Worm (Caenorhabditis elegans) whole organism, L1 larva: ENCODE measurements around the gene elf-1.
A peak's percentile ranks its signal among the peaks of the same experiment; 100 is the strongest.

Source experiments
- C16A3.4 ChIP-seq: fragments of 150-350 bp; optimal IDR thresholded peaks from 2 replicates; lab custom pipeline; 2014; ENCODE audit warnings: missing biosample characterization, missing genetic modification characterization
- C34B4.2 ChIP-seq: sonication (generic microtip); optimal IDR thresholded peaks from 2 replicates; lab custom pipeline; 2017; ENCODE audit warnings: mild to moderate bottlenecking, missing genetic modification characterization, missing compliant biosample characterization
- blmp-1 ChIP-seq: fragments of 150-350 bp; optimal IDR thresholded peaks from 2 replicates; lab custom pipeline; 2014; ENCODE audit warnings: missing biosample characterization, missing genetic modification characterization
- dpl-1 ChIP-seq, 3 experiments: fragments of 150-350 bp in 2 of 3; sonication (generic microtip) in 1 of 3; optimal IDR thresholded peaks; 2 replicates each; lab custom pipeline; 2014 to 2017; ENCODE audit warnings: missing biosample characterization in 3 of 3, missing genetic modification characterization in 3 of 3, missing genetic modification reagents in 3 of 3
- dsc-1 ChIP-seq: sonication (generic microtip); optimal IDR thresholded peaks from 2 replicates; lab custom pipeline; 2016; ENCODE audit warnings: mild to moderate bottlenecking, missing genetic modification characterization, missing compliant biosample characterization
- efl-1 ChIP-seq, 4 experiments: fragments of 150-350 bp; optimal IDR thresholded peaks in 3 of 4; peaks in 1 of 4; 1 replicate in 1 of 4; 2 replicates in 3 of 4; lab custom pipeline; 2014; ENCODE audit warnings: missing biosample characterization in 2 of 4, missing genetic modification characterization in 2 of 4, missing genetic modification reagents in 2 of 4
- efl-3 ChIP-seq: fragments of 200-800 bp; sonication (Bioruptor generic); optimal IDR thresholded peaks from 2 replicates; lab custom pipeline; 2018; ENCODE audit warnings: mild to moderate bottlenecking, missing genetic modification characterization, missing compliant biosample characterization
- egl-13 ChIP-seq: sonication (generic microtip); optimal IDR thresholded peaks from 2 replicates; lab custom pipeline; 2016; ENCODE audit warnings: missing genotype, missing genetic modification reagents, missing genetic modification characterization, missing compliant biosample characterization
- egl-27 ChIP-seq, 2 experiments: fragments of 150-350 bp in 1 of 2; sonication (generic microtip); optimal IDR thresholded peaks; 3 replicates each; lab custom pipeline; 2017 to 2018; ENCODE audit warnings: missing biosample characterization in 2 of 2, missing genetic modification characterization in 2 of 2, missing genetic modification reagents in 2 of 2
- elt-2 ChIP-seq: sonication (generic microtip); optimal IDR thresholded peaks from 2 replicates; lab custom pipeline; 2016; ENCODE audit warnings: missing genetic modification characterization, mild to moderate bottlenecking, inconsistent platforms, missing compliant biosample characterization, missing genetic modification reagents
- fkh-10 ChIP-seq: sonication (generic microtip); optimal IDR thresholded peaks from 2 replicates; lab custom pipeline; 2017; ENCODE audit warnings: missing biosample characterization, missing genetic modification reagents, missing genetic modification characterization
- fkh-8 ChIP-seq: sonication (generic microtip); optimal IDR thresholded peaks from 2 replicates; lab custom pipeline; 2016; ENCODE audit warnings: mild to moderate bottlenecking, missing genetic modification characterization, missing compliant biosample characterization
- fos-1 ChIP-seq: fragments of 150-350 bp; optimal IDR thresholded peaks from 2 replicates; lab custom pipeline; 2014; ENCODE audit warnings: missing biosample characterization, missing genetic modification characterization
- hlh-17 ChIP-seq: fragments of 200-800 bp; sonication (Bioruptor generic); optimal IDR thresholded peaks from 2 replicates; lab custom pipeline; 2018; ENCODE audit warnings: missing genetic modification characterization, mild to moderate bottlenecking, missing compliant biosample characterization, moderate library complexity, borderline replicate concordance
- hlh-4 ChIP-seq: sonication (generic microtip); optimal IDR thresholded peaks from 2 replicates; lab custom pipeline; 2016; ENCODE audit warnings: mild to moderate bottlenecking, missing genetic modification characterization, missing compliant biosample characterization
- hpl-2 ChIP-seq: fragments of 150-350 bp; optimal IDR thresholded peaks from 2 replicates; lab custom pipeline; 2014; ENCODE audit warnings: missing biosample characterization, missing genetic modification reagents, missing genetic modification characterization
- irx-1 ChIP-seq: sonication (generic microtip); optimal IDR thresholded peaks from 2 replicates; lab custom pipeline; 2016; ENCODE audit warnings: missing genetic modification characterization, missing compliant biosample characterization
- isw-1 ChIP-seq: fragments of 200-800 bp; sonication (Bioruptor generic); IDR thresholded peaks from 2 replicates; pipeline ENCODE4 v1.3.6; 2022; ENCODE audit warnings: missing genetic modification characterization, missing compliant biosample characterization
- lin-14 ChIP-seq: fragments of 200-800 bp; sonication (Bioruptor generic); optimal IDR thresholded peaks from 2 replicates; lab custom pipeline; 2018; ENCODE audit warnings: mild to moderate bottlenecking, missing genetic modification characterization, moderate library complexity, missing compliant biosample characterization
- lin-15B ChIP-seq: fragments of 150-350 bp; sonication (generic microtip); optimal IDR thresholded peaks from 3 replicates; lab custom pipeline; 2014; ENCODE audit warnings: missing biosample characterization, missing genetic modification characterization
- lin-35 ChIP-seq, 2 experiments: fragments of 150-350 bp; optimal IDR thresholded peaks; 2 replicates each; lab custom pipeline; 2014; ENCODE audit warnings: missing biosample characterization in 2 of 2, missing genetic modification characterization in 2 of 2, missing genetic modification reagents in 2 of 2
- nhr-11 ChIP-seq: fragments of 150-350 bp; optimal IDR thresholded peaks from 2 replicates; lab custom pipeline; 2014; ENCODE audit warnings: missing biosample characterization, missing genetic modification characterization
- nhr-47 ChIP-seq: sonication (generic microtip); optimal IDR thresholded peaks from 2 replicates; lab custom pipeline; 2016; ENCODE audit warnings: mild to moderate bottlenecking, missing genetic modification characterization, moderate library complexity, missing compliant biosample characterization
- nhr-84 ChIP-seq: sonication (generic microtip); optimal IDR thresholded peaks from 2 replicates; lab custom pipeline; 2017; ENCODE audit warnings: missing biosample characterization, missing genetic modification characterization
- nhr-85 ChIP-seq: sonication (generic microtip); peaks from one replicate; lab custom pipeline; 2016; ENCODE audit warnings: missing genetic modification characterization, inconsistent platforms, missing compliant biosample characterization
- nhr-90 ChIP-seq: sonication (generic microtip); optimal IDR thresholded peaks from 2 replicates; lab custom pipeline; 2016; ENCODE audit warnings: mild to moderate bottlenecking, missing genetic modification characterization, missing compliant biosample characterization; ENCODE audit not compliant: poor library complexity
- pax-3 ChIP-seq: fragments of 200-800 bp; sonication (Bioruptor generic); optimal IDR thresholded peaks from 2 replicates; lab custom pipeline; 2018; ENCODE audit warnings: mild to moderate bottlenecking, missing genetic modification characterization, moderate library complexity, missing compliant biosample characterization
- pqm-1 ChIP-seq: sonication (generic microtip); optimal IDR thresholded peaks from 3 replicates; lab custom pipeline; 2017; ENCODE audit warnings: missing biosample characterization, missing genetic modification characterization
- rnt-1 ChIP-seq: sonication (generic microtip); optimal IDR thresholded peaks from 2 replicates; lab custom pipeline; 2016; ENCODE audit warnings: mild to moderate bottlenecking, missing genetic modification characterization, moderate library complexity, missing compliant biosample characterization
- snpc-4 ChIP-seq: fragments of 150-350 bp; optimal IDR thresholded peaks from 2 replicates; lab custom pipeline; 2014; ENCODE audit warnings: missing biosample characterization, missing genetic modification characterization
- snu-23 ChIP-seq: sonication (generic microtip); optimal IDR thresholded peaks from 2 replicates; lab custom pipeline; 2016; ENCODE audit warnings: missing genetic modification characterization, missing compliant biosample characterization
- sup-37 ChIP-seq: fragments of 200-800 bp; sonication (Bioruptor generic); optimal IDR thresholded peaks from 2 replicates; lab custom pipeline; 2018; ENCODE audit warnings: mild to moderate bottlenecking, missing genetic modification characterization, missing compliant biosample characterization
- swsn-7 ChIP-seq: sonication (generic microtip); optimal IDR thresholded peaks from 2 replicates; lab custom pipeline; 2016; ENCODE audit warnings: missing genetic modification characterization, missing compliant biosample characterization
- unc-130 ChIP-seq: fragments of 150-350 bp; optimal IDR thresholded peaks from 2 replicates; lab custom pipeline; 2017; ENCODE audit warnings: missing biosample characterization, missing genetic modification characterization, inconsistent platforms
- unc-30 ChIP-seq: sonication (generic microtip); optimal IDR thresholded peaks from 2 replicates; lab custom pipeline; 2017; ENCODE audit warnings: missing biosample characterization, missing genetic modification characterization
- unc-86 ChIP-seq: sonication (generic microtip); optimal IDR thresholded peaks from 2 replicates; lab custom pipeline; 2016; ENCODE audit warnings: missing genetic modification characterization, missing compliant biosample characterization
- unc-98 ChIP-seq: fragments of 200-800 bp; sonication (Bioruptor generic); IDR thresholded peaks from 2 replicates; pipeline ENCODE4 v1.3.6; 2022; ENCODE audit warnings: missing genetic modification characterization, missing compliant biosample characterization
- zag-1 ChIP-seq: fragments of 150-350 bp; optimal IDR thresholded peaks from 2 replicates; lab custom pipeline; 2014; ENCODE audit warnings: missing biosample characterization, missing genetic modification characterization
- zip-4 ChIP-seq: fragments of 200-800 bp; sonication (Bioruptor generic); optimal IDR thresholded peaks from 2 replicates; lab custom pipeline; 2018; ENCODE audit warnings: mild to moderate bottlenecking, missing genetic modification characterization, moderate library complexity, missing compliant biosample characterization
- ztf-11 ChIP-seq, 2 experiments: sonication (generic microtip); optimal IDR thresholded peaks; 2 replicates each; lab custom pipeline; 2016 to 2017; ENCODE audit warnings: missing genetic modification characterization in 2 of 2, missing biosample characterization in 1 of 2, missing compliant biosample characterization in 1 of 2
- ztf-4 ChIP-seq: fragments of 150-350 bp; optimal IDR thresholded peaks from 2 replicates; lab custom pipeline; 2014; ENCODE audit warnings: missing biosample characterization, missing genetic modification characterization

elf-1 gene

DNA sequence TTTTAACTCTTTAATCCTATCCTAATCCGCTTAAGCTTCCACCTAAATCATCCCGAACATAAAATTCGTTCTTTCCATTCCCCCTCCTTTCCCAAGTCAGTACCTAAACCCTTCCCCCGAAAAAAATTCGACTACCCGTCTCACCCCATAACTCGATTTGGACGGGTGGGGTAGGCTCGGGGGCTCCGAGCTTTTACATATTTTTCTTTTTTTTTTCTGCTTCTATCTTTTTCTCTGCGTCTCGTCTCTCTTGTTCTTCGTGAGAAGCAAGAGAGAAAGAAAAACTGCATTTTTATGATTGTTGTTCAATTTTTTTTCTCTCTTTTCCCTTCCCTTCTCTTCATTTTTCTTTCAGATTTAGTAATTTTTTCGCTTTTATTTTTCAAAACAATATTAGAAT lies 13.6 kb upstream of the elf-1 start (continued):
- TF ChIP-seq zip-4 (GFP tag; lab: Kevin White, UChicago) = no peak
- TF ChIP-seq zag-1 (tag; lab: Kevin White, UChicago) = no peak
- no peak for TF ChIP-seq ztf-4 (tag; lab: Kevin White, UChicago)
- no peak for TF ChIP-seq efl-3 (GFP tag; lab: Kevin White, UChicago)
- TF ChIP-seq nhr-85 (tag; lab: Kevin White, UChicago) = no peak
- TF ChIP-seq, all 84 proteins: peak for 10

DNA sequence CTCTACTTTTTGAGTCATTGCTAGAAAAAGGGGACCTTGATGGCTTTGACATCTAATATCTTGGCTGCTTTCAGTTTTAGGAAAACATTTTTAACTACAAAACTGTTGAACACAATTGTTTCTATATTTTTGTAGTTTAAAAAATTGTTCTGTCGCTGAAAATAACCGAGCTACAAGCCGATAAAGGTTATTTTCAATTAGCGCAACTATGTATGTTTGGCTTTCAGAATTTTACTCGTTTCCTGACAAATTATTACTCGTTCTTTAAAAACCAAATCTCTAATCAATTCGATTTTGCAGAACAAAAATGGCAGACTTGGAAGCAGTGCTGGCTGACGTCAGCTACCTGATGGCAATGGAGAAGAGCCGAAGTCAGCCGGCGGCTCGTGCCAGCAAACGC lies 13.1 kb upstream of the elf-1 start, which contains the start of gene grk-2:
Gene grk-2 (plus strand): TSS at position 301 of the 400 bp plus-strand sequence.
- TF ChIP-seq egl-27 (tag; optimal IDR thresholded peaks at IDR 0.05; lab: Kevin White, UChicago) (no peak), snpc-4 (no peak), C34B4.2 (tag; lab: Kevin White, UChicago) (no peak), swsn-7 (tag; lab: Kevin White, UChicago) (no peak), blmp-1 (tag; lab: Kevin White, UChicago) (no peak), unc-86 (no peak), nhr-84 (tag; lab: Kevin White, UChicago) (no peak), fkh-8 (tag; lab: Kevin White, UChicago) (no peak), C16A3.4 (tag; lab: Kevin White, UChicago) (no peak), irx-1 (no peak), efl-1 (optimal IDR thresholded peaks at IDR 0.05; lab: Kevin White, UChicago) (no peak), efl-1 (GFP tag; optimal IDR thresholded peaks at IDR 0.05 in 1 of 2; lab: Kevin White, UChicago) (no peak), lin-35 (GFP tag; optimal IDR thresholded peaks at IDR 0.05; lab: Kevin White, UChicago) (no peak), hpl-2 (GFP tag; lab: Kevin White, UChicago) (no peak), zag-1 (tag; lab: Kevin White, UChicago) (no peak)
- TF ChIP-seq, all 84 proteins: peak for 0

- TF ChIP-seq elt-2 (no peak), dsc-1 (peak; percentile 33)
Observed at ce11 chrIII:683318-683717, 5.7 kb upstream of the elf-1 start, which contains the start of gene W02B3.4. TSS of gene W02B3.4 (minus strand) at chrIII:683418.

- no peak for TF ChIP-seq efl-3 (GFP tag; lab: Kevin White, UChicago)
- no peak for TF ChIP-seq efl-1 (optimal IDR thresholded peaks at IDR 0.05; lab: Kevin White, UChicago)
- peak in 1 of 2 experiments; percentile 64 for TF ChIP-seq efl-1 (GFP tag; optimal IDR thresholded peaks at IDR 0.05 in 1 of 2; lab: Kevin White, UChicago)
Observed at ce11 chrIII:688083-688482, 886 bp upstream of the elf-1 start.

DNA sequence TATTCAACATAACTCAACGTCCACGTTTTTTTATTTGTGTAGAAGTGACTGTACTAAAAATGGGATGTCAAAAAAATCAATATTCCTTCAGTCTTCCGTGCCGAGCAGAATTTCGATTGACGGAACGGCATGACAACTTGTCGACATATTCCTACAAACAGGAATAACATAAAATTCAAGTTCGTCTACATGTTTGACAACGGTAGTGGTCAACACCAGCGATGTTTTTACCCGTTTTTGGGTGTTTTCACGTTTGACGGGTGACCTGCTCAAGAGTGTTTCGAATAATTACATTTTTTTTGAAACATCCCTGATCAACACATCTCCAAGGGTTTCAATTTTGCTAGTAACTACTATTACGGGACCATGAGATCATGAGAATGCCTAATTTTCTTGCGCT lies 3.0 kb downstream of the elf-1 start, which contains the start of gene W02B3.7:
Gene W02B3.7 (minus strand): TSS at position 101 of the 400 bp plus-strand sequence.
- no peak for TF ChIP-seq pqm-1 (tag; lab: Kevin White, UChicago)
- TF ChIP-seq nhr-90 (tag; lab: Kevin White, UChicago) = no peak
- TF ChIP-seq unc-30 = no peak
- TF ChIP-seq ztf-11 (tag; optimal IDR thresholded peaks at IDR 0.05; lab: Kevin White, UChicago) = no peak
- no peak for TF ChIP-seq lin-14 (GFP tag; lab: Kevin White, UChicago)
- TF ChIP-seq ztf-4 (tag; lab: Kevin White, UChicago) = no peak
- TF ChIP-seq fkh-10 (GFP tag; lab: Kevin White, UChicago) = no peak
- no peak for TF ChIP-seq rnt-1
- TF ChIP-seq C34B4.2 (tag; lab: Kevin White, UChicago) = no peak
- TF ChIP-seq pax-3 (tag; lab: Kevin White, UChicago) = no peak
- TF ChIP-seq nhr-47 = no peak
- TF ChIP-seq hlh-4 (tag; lab: Kevin White, UChicago) = no peak

DNA sequence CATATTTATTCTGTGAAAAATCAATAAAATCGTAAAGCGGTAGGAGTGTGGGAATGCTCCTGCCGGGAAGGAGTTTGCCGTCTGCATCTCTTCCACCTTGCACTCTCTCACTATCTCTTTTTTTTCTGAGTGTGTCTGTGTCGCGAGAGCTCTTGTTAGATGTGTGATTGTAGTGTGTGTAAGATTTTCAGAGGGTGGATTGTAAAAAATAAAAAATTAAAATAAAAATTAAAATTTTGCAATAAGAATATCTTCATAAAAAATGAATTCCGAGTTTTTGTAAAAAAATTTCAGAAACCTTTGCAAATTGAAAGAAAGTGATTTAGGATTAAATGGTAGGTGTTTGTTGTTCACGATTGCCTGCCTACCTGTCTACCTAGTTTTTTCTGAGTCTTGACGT lies 7.4 kb downstream of the elf-1 start, which contains the start of gene sel-15:
Gene sel-15 (minus strand): TSS at position 101 of the 400 bp plus-strand sequence.
- no peak for TF ChIP-seq dsc-1
- no peak for TF ChIP-seq sup-37
- no peak for TF ChIP-seq unc-98 (GFP tag; lab: Robert Waterston, UW)
- TF ChIP-seq hlh-4 (tag; lab: Kevin White, UChicago) = no peak
- no peak for TF ChIP-seq unc-130 (tag; lab: Kevin White, UChicago)
- no peak for TF ChIP-seq fos-1
- no peak for TF ChIP-seq isw-1 (GFP tag; lab: Robert Waterston, UW)
- TF ChIP-seq nhr-84 (tag; lab: Kevin White, UChicago) = no peak
- no peak for TF ChIP-seq egl-13
- TF ChIP-seq snpc-4 = no peak
- no peak for TF ChIP-seq nhr-90 (tag; lab: Kevin White, UChicago)
- TF ChIP-seq dpl-1 (GFP tag; optimal IDR thresholded peaks at IDR 0.05; lab: Kevin White, UChicago) = no peak
- no peak for TF ChIP-seq ztf-4 (tag; lab: Kevin White, UChicago)
- no peak for TF ChIP-seq lin-15B
- no peak for TF ChIP-seq nhr-11 (tag; lab: Kevin White, UChicago)
- no peak for TF ChIP-seq snu-23 (GFP tag; lab: Kevin White, UChicago)
- TF ChIP-seq hlh-17 = no peak
- TF ChIP-seq fkh-10 (GFP tag; lab: Kevin White, UChicago) = no peak
- no peak for TF ChIP-seq blmp-1 (tag; lab: Kevin White, UChicago)
